Worm (Caenorhabditis elegans) whole organism, L4/young adult: ENCODE measurements around the gene F42G2.2.

Experiments used
- W03F9.2 ChIP-seq: fragments of 150-350 bp; optimal IDR thresholded peaks from 2 replicates; lab custom pipeline; 2014; ENCODE audit warnings: missing biosample characterization, missing genetic modification characterization
- dao-5 ChIP-seq: sonication (generic microtip); optimal IDR thresholded peaks from 2 replicates; lab custom pipeline; 2016; ENCODE audit warnings: missing genotype, missing genetic modification characterization, moderate library complexity, missing compliant biosample characterization
- him-1 ChIP-seq: sonication (generic microtip); optimal IDR thresholded peaks from 2 replicates; lab custom pipeline; 2016; ENCODE audit warnings: missing genotype, missing genetic modification reagents, missing genetic modification characterization, missing compliant biosample characterization

Gene F42G2.2

ce11 chrII:2403984-2404383 lies 18.0 kb upstream of the F42G2.2 start, which contains the start of gene F16G10.1:
Gene F16G10.1, plus strand, starts transcription at chrII:2404284.
- TF ChIP-seq dao-5 (tag; lab: Kevin White, UChicago) (no peak), him-1 (no peak), W03F9.2 (tag; lab: Kevin White, UChicago) (no peak)

DNA sequence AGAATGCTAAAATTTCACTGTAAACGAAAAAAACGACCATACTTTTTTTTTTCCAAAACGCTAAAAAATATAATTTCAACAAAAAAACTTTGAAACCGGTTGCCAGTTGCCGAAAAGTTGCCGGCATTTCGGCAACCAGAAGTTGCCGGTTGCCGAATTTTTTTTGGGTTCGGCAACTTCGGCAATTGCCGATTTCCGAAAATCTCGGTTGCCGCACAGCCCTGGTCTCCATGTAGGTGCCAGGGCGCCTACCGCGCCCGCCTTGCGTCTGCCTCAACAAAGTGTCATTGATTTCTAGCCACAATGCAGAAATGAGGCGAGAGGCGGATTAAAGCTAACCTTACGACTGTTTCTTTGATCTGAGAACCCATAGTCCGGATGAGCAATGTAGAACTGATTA lies 10.9 kb upstream of the F42G2.2 start:
- TF ChIP-seq dao-5 (tag; lab: Kevin White, UChicago), result no peak
- TF ChIP-seq W03F9.2 (tag; lab: Kevin White, UChicago), result no peak
- TF ChIP-seq him-1, result no peak

DNA sequence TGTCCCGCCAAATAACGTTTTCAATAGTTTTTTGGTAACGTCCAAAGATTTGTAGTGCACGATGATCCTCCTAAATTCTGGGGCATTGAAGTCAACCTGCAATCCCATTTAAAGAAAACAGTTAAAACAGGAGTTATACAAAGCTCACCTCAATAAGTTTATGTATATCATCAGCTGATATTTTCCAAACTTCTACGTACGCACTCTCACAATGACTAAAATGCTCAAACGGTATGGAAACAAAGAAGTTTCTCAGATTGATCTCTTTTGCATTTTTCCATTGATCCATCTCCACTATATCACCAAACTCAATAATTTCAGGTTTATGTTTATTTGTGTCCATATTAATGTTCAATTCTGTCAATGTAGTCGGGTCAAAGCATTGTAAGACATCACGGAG lies 10.4 kb upstream of the F42G2.2 start:
- TF ChIP-seq dao-5 (tag; lab: Kevin White, UChicago), result no peak
- no peak for TF ChIP-seq W03F9.2 (tag; lab: Kevin White, UChicago)
- no peak for TF ChIP-seq him-1

DNA sequence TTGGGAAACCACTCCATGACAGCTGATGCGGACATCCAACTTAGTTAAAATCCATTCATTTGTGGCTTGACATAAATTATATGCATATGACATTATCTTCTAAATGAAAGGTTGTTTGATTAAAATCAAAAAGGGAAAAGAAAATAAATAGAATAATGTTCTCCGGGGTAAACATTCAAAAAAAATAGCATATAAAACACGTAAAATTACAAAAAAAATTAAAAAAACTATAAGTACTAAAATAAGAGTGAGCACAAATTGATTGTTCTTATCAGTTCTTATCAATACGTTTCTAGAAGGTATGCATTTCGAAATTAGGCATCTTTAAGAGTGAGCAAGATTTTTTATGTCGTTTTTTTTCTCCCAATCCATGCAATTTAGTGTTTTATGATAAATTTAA lies 9.4 kb upstream of the F42G2.2 start, which contains the start of gene fbxa-182:
fbxa-182 (minus strand) TSS at position 101 of the 400 bp plus-strand sequence.
- TF ChIP-seq W03F9.2 (tag; lab: Kevin White, UChicago) (no peak), dao-5 (tag; lab: Kevin White, UChicago) (no peak), him-1 (no peak)

- TF ChIP-seq him-1, result no peak
- TF ChIP-seq W03F9.2 (tag; lab: Kevin White, UChicago), result no peak
These were observed 6.6 kb upstream of the F42G2.2 start, which contains the start of gene fbxa-4 for ce11 chrII:2415439-2415838. Gene fbxa-4, minus strand, starts transcription at chrII:2415531.

ce11 chrII:2417889-2418288 lies 4.1 kb upstream of the F42G2.2 start, which contains the start of the genes F42G2.5 and F42G2.7:
Gene F42G2.5, minus strand, starts transcription at chrII:2417989.
Gene F42G2.7, plus strand, starts transcription at chrII:2418158.
- TF ChIP-seq him-1 (no peak), W03F9.2 (tag; lab: Kevin White, UChicago) (no peak), dao-5 (tag; lab: Kevin White, UChicago) (no peak)

DNA sequence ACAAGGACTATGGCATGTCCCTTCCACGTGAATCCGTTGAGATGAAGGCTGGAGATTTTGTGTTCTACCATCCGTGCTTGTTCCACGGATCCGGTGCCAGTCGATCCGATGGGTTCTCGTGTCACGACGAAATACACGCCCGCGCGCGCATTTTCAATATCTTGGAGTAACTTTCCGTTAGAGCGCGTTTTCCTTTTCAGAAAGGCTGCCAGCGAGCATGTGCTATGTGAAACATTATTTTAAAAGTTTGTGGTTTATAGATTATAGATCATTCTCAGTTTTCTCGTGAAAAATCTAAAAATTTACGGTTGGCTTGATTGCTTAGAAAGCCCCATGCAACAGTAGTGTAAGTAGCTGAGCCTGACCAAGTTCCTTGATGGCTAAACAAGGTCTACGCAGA lies 3.2 kb upstream of the F42G2.2 start, which contains the start of gene fbxc-20:
fbxc-20 (plus strand) TSS at position 301 of the 400 bp plus-strand sequence.
- no peak for TF ChIP-seq him-1
- TF ChIP-seq dao-5 (tag; lab: Kevin White, UChicago), result no peak

- TF ChIP-seq W03F9.2 (tag; lab: Kevin White, UChicago), result no peak
These were observed 1.3 kb upstream of the F42G2.2 start for ce11 chrII:2420685-2421084.

DNA sequence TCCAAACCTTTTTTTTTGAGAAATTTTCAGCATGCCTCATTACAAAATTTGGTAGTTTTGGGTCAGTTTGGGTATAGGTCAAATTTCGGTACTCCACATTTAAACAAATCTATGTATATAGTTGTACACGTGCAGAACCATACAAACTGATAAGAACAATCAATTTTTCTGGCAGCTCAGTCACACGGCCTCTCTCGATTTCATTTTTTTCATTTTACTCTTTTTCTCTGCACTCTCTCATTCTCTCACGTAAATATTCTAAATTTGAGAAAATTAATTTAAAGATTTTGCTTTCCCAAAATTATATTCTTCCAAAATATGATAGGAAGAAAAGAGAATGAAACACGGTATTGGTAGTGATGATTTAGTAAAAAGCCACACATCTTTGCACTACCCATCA lies 820 bp upstream of the F42G2.2 start:
- no peak for TF ChIP-seq him-1
- TF ChIP-seq W03F9.2 (tag; lab: Kevin White, UChicago), result no peak
- TF ChIP-seq dao-5 (tag; lab: Kevin White, UChicago), result no peak

ce11 chrII:2422427-2422826 lies 422 bp downstream of the F42G2.2 start:
- TF ChIP-seq W03F9.2 (tag; lab: Kevin White, UChicago) (no peak), dao-5 (tag; lab: Kevin White, UChicago) (no peak), him-1 (no peak)

DNA sequence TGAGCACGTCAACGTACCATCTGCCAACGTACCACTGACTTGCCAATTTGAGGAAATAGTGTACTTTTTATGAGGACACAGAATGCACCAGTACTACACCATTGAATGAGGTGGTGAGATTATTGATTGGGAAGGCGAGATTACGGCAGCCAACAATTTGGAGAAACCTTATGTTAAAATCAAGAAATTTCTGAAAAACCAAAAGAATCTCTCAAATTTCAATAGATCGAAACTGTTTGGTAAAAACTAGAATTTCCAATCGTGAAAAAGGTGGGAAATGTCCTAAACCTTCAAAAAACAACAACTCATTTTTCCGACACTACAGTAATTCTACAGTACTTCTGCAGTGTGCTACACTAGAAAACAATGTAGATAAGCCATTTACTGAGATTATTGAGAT lies 10.0 kb downstream of the F42G2.2 start, which contains the start of gene ceh-86:
ceh-86 (minus strand) TSS at position 101 of the 400 bp plus-strand sequence.
- TF ChIP-seq dao-5 (tag; lab: Kevin White, UChicago) (no peak), him-1 (no peak)

- TF ChIP-seq W03F9.2 (tag; lab: Kevin White, UChicago) (no peak), dao-5 (tag; lab: Kevin White, UChicago) (no peak), him-1 (no peak)
These were observed 13.6 kb downstream of the F42G2.2 start for ce11 chrII:2435566-2435965.

DNA sequence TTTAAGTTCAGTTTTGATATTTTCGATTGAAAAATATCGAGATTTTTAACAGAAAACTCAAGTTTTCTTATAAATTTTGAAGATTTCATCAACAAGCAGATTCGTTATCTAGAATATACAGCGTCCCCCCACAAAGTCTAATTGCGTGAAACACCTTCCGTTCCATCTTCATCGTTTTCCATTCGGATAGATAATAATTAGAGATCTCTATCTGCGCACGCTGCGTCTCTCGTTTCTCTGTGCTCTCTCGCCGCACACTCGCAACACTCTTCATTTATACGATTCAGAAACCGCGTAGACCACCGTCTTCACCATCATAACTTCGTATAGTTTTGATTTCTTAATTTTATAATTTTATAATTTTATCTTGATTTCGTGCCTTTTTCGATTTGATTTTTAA lies 14.8 kb downstream of the F42G2.2 start:
- TF ChIP-seq dao-5 (tag; lab: Kevin White, UChicago) (no peak), W03F9.2 (tag; lab: Kevin White, UChicago) (no peak), him-1 (no peak)

DNA sequence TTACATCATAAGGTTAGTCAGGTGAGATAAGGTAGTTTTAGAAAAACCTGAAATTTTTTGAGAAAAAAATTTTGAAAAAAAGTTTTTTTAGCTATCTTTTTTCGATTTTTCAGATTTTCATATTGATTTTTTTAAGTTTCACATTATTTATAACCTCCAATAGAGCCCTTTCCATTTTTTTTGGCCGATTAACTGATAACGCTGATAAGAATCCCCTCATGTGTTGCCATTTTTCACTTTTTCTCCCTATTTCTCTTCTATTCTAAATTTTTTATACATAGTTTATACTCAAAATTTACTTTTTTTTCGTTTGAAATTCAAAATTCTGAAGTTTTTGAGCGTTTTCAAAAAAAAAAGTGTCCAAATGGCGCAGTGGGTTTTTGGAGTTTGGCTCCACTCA lies 16.2 kb downstream of the F42G2.2 start:
- no peak for TF ChIP-seq W03F9.2 (tag; lab: Kevin White, UChicago)
- no peak for TF ChIP-seq dao-5 (tag; lab: Kevin White, UChicago)
- TF ChIP-seq him-1, result no peak

ce11 chrII:2438944-2439343 lies 16.9 kb downstream of the F42G2.2 start:
- no peak for TF ChIP-seq him-1
- no peak for TF ChIP-seq W03F9.2 (tag; lab: Kevin White, UChicago)
- no peak for TF ChIP-seq dao-5 (tag; lab: Kevin White, UChicago)
